Fruit fly (Drosophila melanogaster) Kc167 (cell line): ENCODE data around the gene CG6664.

Source experiments
- Myc ChIP-seq: fragments of >200 bp; optimal IDR thresholded peaks from 2 replicates; lab custom pipeline; 2017; ENCODE audit warnings: missing external identifiers
- h ChIP-seq: fragments of >200 bp; optimal IDR thresholded peaks from 3 replicates; lab custom pipeline; 2018; ENCODE audit warnings: missing external identifiers
- insv ChIP-seq: fragments of >200 bp; optimal IDR thresholded peaks from 3 replicates; lab custom pipeline; 2018; ENCODE audit warnings: missing external identifiers
- psq ChIP-seq: fragments of >200 bp; optimal IDR thresholded peaks from 2 replicates; lab custom pipeline; 2017; ENCODE audit warnings: missing external identifiers

DNA sequence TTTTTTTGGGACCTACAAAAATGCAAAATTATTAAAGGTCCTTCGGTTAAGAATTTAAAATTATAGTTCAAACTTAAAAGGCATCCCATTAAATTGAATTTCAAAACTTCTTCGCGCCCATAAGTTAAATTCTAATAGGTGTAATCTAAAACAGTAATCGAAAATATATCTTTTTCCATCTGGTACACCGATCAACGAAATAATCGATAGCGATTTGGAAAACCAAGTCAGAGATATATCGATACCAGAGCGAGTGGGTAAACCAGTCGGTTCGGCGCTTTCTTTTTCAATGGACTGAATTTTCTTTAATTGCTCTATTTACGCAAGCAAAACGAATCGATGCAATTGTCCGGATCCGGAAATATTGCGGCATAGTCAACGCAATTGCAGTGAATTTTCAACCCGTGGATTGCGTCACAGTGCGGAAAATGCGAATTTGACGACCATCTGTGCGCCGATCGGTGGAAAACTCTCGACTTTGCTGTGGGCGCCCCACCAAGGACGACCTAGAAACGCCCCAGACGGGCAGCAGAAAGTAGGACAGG lies 8.2 kb upstream of the CG6664 start, which contains the start of gene Fit2:
- no peak for TF ChIP-seq h
- no peak for TF ChIP-seq psq (lab: Kevin White, UChicago)
- no peak for TF ChIP-seq insv
- TF ChIP-seq Myc (lab: Kevin White, UChicago), result no peak
